Worm (Caenorhabditis elegans) whole organism, late embryonic: ENCODE data around the gene dct-14.

ENCODE experiments used
- C38D4.7 ChIP-seq: fragments of 200-800 bp; sonication (Bioruptor generic); optimal IDR thresholded peaks from 2 replicates; lab custom pipeline; 2018; ENCODE audit warnings: mild to moderate bottlenecking, missing genetic modification characterization, moderate library complexity, missing compliant biosample characterization
- K02D7.2 ChIP-seq: sonication (generic microtip); optimal IDR thresholded peaks from 2 replicates; lab custom pipeline; 2017; ENCODE audit warnings: mild to moderate bottlenecking, missing genetic modification characterization, missing compliant biosample characterization
- ceh-19 ChIP-seq: fragments of 200-800 bp; sonication (Bioruptor generic); optimal IDR thresholded peaks from 2 replicates; lab custom pipeline; 2018; ENCODE audit warnings: mild to moderate bottlenecking, missing genetic modification characterization, missing compliant biosample characterization
- ceh-2 ChIP-seq: sonication (generic microtip); optimal IDR thresholded peaks from 2 replicates; lab custom pipeline; 2016; ENCODE audit warnings: missing genotype, missing genetic modification characterization, missing compliant biosample characterization
- ceh-22 ChIP-seq: sonication (generic microtip); optimal IDR thresholded peaks from 2 replicates; lab custom pipeline; 2017; ENCODE audit warnings: missing biosample characterization, missing genetic modification characterization
- ceh-24 ChIP-seq: sonication (generic microtip); optimal IDR thresholded peaks from 2 replicates; lab custom pipeline; 2016; ENCODE audit warnings: mild to moderate bottlenecking, missing genetic modification characterization, missing compliant biosample characterization
- ceh-34 ChIP-seq: sonication (generic microtip); optimal IDR thresholded peaks from 2 replicates; lab custom pipeline; 2016; ENCODE audit warnings: mild to moderate bottlenecking, missing genetic modification characterization, missing compliant biosample characterization
- ceh-45 ChIP-seq: fragments of 200-800 bp; sonication (Bioruptor generic); IDR thresholded peaks from 2 replicates; pipeline ENCODE4 v1.3.6; 2022; ENCODE audit warnings: missing genetic modification reagents, missing genetic modification characterization, missing compliant biosample characterization
- ceh-6 ChIP-seq: fragments of 200-800 bp; sonication (Bioruptor generic); optimal IDR thresholded peaks from 2 replicates; lab custom pipeline; 2018; ENCODE audit warnings: mild to moderate bottlenecking, missing genetic modification characterization, missing compliant biosample characterization
- ceh-9 ChIP-seq: sonication (generic microtip); optimal IDR thresholded peaks from 2 replicates; lab custom pipeline; 2016; ENCODE audit warnings: mild to moderate bottlenecking, missing genetic modification characterization, inconsistent platforms, missing compliant biosample characterization
- dmd-4 ChIP-seq: sonication (generic microtip); optimal IDR thresholded peaks from 2 replicates; lab custom pipeline; 2016; ENCODE audit warnings: borderline replicate concordance, missing genetic modification characterization, missing compliant biosample characterization
- elt-2 ChIP-seq: sonication (generic microtip); optimal IDR thresholded peaks from 2 replicates; lab custom pipeline; 2016; ENCODE audit warnings: missing genetic modification reagents, missing genetic modification characterization, missing compliant biosample characterization
- eyg-1 ChIP-seq: sonication (generic microtip); optimal IDR thresholded peaks from 2 replicates; lab custom pipeline; 2016; ENCODE audit warnings: missing genotype, missing genetic modification characterization, missing compliant biosample characterization
- fax-1 ChIP-seq: sonication (generic microtip); optimal IDR thresholded peaks from 2 replicates; lab custom pipeline; 2016; ENCODE audit warnings: missing genotype, missing genetic modification characterization, missing compliant biosample characterization
- gmeb-2 ChIP-seq: sonication (generic microtip); optimal IDR thresholded peaks from 2 replicates; lab custom pipeline; 2016; ENCODE audit warnings: missing genetic modification characterization, inconsistent platforms, missing compliant biosample characterization
- hlh-13 ChIP-seq: fragments of 200-800 bp; sonication (Bioruptor generic); optimal IDR thresholded peaks from 2 replicates; lab custom pipeline; 2018; ENCODE audit warnings: mild to moderate bottlenecking, missing genetic modification characterization, missing compliant biosample characterization
- hlh-30 ChIP-seq: sonication (generic microtip); optimal IDR thresholded peaks from 2 replicates; lab custom pipeline; 2017; ENCODE audit warnings: antibody characterized with exemption, missing genetic modification characterization, missing compliant biosample characterization; ENCODE audit not compliant: insufficient read depth
- hlh-6 ChIP-seq: sonication (generic microtip); optimal IDR thresholded peaks from 2 replicates; lab custom pipeline; 2016; ENCODE audit warnings: missing genotype, missing genetic modification characterization, missing compliant biosample characterization
- hlh-8 ChIP-seq: sonication (generic microtip); optimal IDR thresholded peaks from 2 replicates; lab custom pipeline; 2016; ENCODE audit warnings: missing genotype, missing genetic modification characterization, missing compliant biosample characterization
- lin-11 ChIP-seq: fragments of 200-800 bp; sonication (Bioruptor generic); optimal IDR thresholded peaks from 2 replicates; lab custom pipeline; 2018; ENCODE audit warnings: mild to moderate bottlenecking, missing genetic modification characterization, missing compliant biosample characterization
- madf-2 ChIP-seq: sonication (generic microtip); optimal IDR thresholded peaks from 2 replicates; lab custom pipeline; 2017; ENCODE audit warnings: missing genetic modification characterization, missing compliant biosample characterization
- nfya-1 ChIP-seq: sonication (generic microtip); optimal IDR thresholded peaks from 2 replicates; lab custom pipeline; 2017; ENCODE audit warnings: missing genetic modification characterization, mild to moderate bottlenecking, missing compliant biosample characterization, antibody characterized with exemption, moderate library complexity
- nhr-11 ChIP-seq: fragments of 150-350 bp; optimal IDR thresholded peaks from 2 replicates; lab custom pipeline; 2014; ENCODE audit warnings: missing biosample characterization, missing genetic modification characterization
- nhr-232 ChIP-seq: sonication (generic microtip); optimal IDR thresholded peaks from 2 replicates; lab custom pipeline; 2016; ENCODE audit warnings: missing genetic modification characterization, missing compliant biosample characterization
- npax-4 ChIP-seq: sonication (generic microtip); optimal IDR thresholded peaks from 2 replicates; lab custom pipeline; 2016; ENCODE audit warnings: missing genetic modification characterization, missing compliant biosample characterization
- odd-2 ChIP-seq: sonication (generic microtip); optimal IDR thresholded peaks from 2 replicates; lab custom pipeline; 2017; ENCODE audit warnings: antibody characterized with exemption, mild to moderate bottlenecking, missing genetic modification characterization, missing compliant biosample characterization
- pag-3 ChIP-seq: sonication (generic microtip); optimal IDR thresholded peaks from 2 replicates; lab custom pipeline; 2016; ENCODE audit warnings: missing compliant biosample characterization, missing genetic modification characterization, borderline replicate concordance
- pat-9 ChIP-seq: fragments of 200-800 bp; sonication (Bioruptor generic); optimal IDR thresholded peaks from 2 replicates; lab custom pipeline; 2018; ENCODE audit warnings: mild to moderate bottlenecking, missing genetic modification characterization, moderate library complexity, missing compliant biosample characterization
- pha-2 ChIP-seq: sonication (generic microtip); optimal IDR thresholded peaks from 2 replicates; lab custom pipeline; 2017; ENCODE audit warnings: mild to moderate bottlenecking, missing genetic modification characterization, missing compliant biosample characterization
- pha-4 ChIP-seq: fragments of 150-350 bp; optimal IDR thresholded peaks from 2 replicates; lab custom pipeline; 2018; ENCODE audit warnings: missing biosample characterization, missing genetic modification reagents, missing genetic modification characterization
- pros-1 ChIP-seq: fragments of 150-350 bp; optimal IDR thresholded peaks from 2 replicates; lab custom pipeline; 2014; ENCODE audit warnings: missing biosample characterization, missing genetic modification reagents, missing genetic modification characterization
- ref-2 ChIP-seq: sonication (generic microtip); optimal IDR thresholded peaks from 2 replicates; lab custom pipeline; 2016; ENCODE audit warnings: missing genetic modification characterization, missing compliant biosample characterization
- sox-4 ChIP-seq: sonication (generic microtip); optimal IDR thresholded peaks from 2 replicates; lab custom pipeline; 2017; ENCODE audit warnings: mild to moderate bottlenecking, missing genetic modification characterization, inconsistent platforms, missing compliant biosample characterization
- syd-9 ChIP-seq: sonication (generic microtip); optimal IDR thresholded peaks from 2 replicates; lab custom pipeline; 2016; ENCODE audit warnings: mild to moderate bottlenecking, missing genetic modification characterization, moderate library complexity, missing compliant biosample characterization
- ttx-3 ChIP-seq: sonication (generic microtip); optimal IDR thresholded peaks from 2 replicates; lab custom pipeline; 2016; ENCODE audit warnings: missing genetic modification reagents, missing genetic modification characterization, missing compliant biosample characterization
- unc-3 ChIP-seq, 2 experiments: fragments of 200-800 bp in 1 of 2; sonication (Bioruptor generic) in 1 of 2; sonication (generic microtip) in 1 of 2; conservative IDR thresholded peaks in 1 of 2; optimal IDR thresholded peaks in 1 of 2; 2 replicates each; pipeline versions ENCODE4 v1.3.6 to Lab custom; 2016 to 2022; ENCODE audit warnings: missing compliant biosample characterization in 2 of 2, missing genetic modification characterization in 2 of 2, missing genetic modification reagents in 1 of 2
- unc-42 ChIP-seq: sonication (generic microtip); optimal IDR thresholded peaks from 2 replicates; lab custom pipeline; 2016; ENCODE audit warnings: missing genotype, missing genetic modification characterization, missing compliant biosample characterization
- unc-55 ChIP-seq: sonication (generic microtip); optimal IDR thresholded peaks from 2 replicates; lab custom pipeline; 2017; ENCODE audit warnings: missing biosample characterization, missing genetic modification reagents, missing genetic modification characterization

Gene dct-14

DNA sequence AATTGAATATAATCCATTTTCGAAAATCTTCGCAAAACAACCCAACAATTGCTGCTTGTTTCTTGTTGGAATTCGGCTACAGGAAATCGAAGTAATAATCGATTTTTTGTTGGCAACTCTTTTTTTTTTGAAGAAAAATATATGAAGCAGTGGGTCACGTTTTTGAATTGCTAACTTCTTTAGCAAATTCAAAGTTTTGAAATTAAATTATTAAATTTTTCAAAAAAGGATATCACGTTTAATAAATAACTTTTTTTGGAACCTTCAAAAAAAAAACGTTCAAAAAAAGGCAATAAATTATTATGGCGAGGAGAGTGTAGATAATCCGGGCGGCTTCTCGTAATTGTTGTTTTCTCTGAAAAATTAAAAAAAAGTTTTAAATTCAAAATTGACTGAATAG, 35.9 kb upstream of the dct-14 start, which contains the start of gene Y38H6C.15:
TSS of gene Y38H6C.15 (minus strand) at position 101 of the 400 bp plus-strand sequence.
- TF ChIP-seq npax-4 (tag; lab: Kevin White, UChicago) (no peak), pat-9 (tag; lab: Kevin White, UChicago) (no peak), ceh-24 (no peak), ttx-3 (tag; lab: Kevin White, UChicago) (no peak), ceh-34 (tag; lab: Kevin White, UChicago) (no peak), ceh-6 (no peak), unc-55 (GFP tag; lab: Kevin White, UChicago) (no peak), eyg-1 (tag; lab: Kevin White, UChicago) (no peak), madf-2 (tag; lab: Kevin White, UChicago) (no peak), hlh-13 (no peak), hlh-8 (no peak)

DNA sequence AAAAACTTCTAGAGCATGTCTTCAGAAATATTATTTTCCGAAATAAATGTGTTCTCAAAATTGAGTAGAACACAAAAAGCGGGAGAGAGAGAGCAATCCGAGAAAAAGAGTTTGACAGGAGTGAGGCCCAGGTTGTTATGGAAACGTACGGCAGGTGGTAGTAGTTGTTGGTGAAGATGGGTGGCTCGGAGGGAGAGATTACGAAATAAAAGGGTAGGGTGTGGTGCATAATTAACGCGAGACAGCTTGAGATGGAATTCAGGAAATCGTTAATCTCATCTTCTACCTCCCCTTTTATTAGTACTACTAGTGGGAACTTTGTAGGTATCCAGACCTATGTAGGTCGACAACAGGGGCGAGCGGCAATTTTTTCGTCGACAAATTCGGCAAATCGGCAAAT, 33.8 kb upstream of the dct-14 start, which contains the start of gene famh-161:
TSS of gene famh-161 (minus strand) at position 101 of the 400 bp plus-strand sequence.
- TF ChIP-seq nhr-232: no peak
- no peak for TF ChIP-seq pat-9 (tag; lab: Kevin White, UChicago)
- no peak for TF ChIP-seq ceh-22 (tag; lab: Kevin White, UChicago)
- no peak for TF ChIP-seq hlh-6 (tag; lab: Kevin White, UChicago)
- no peak for TF ChIP-seq ceh-34 (tag; lab: Kevin White, UChicago)
- TF ChIP-seq ceh-19 (GFP tag; lab: Kevin White, UChicago): no peak
- TF ChIP-seq ceh-24: no peak
- TF ChIP-seq sox-4 (tag; lab: Kevin White, UChicago): no peak
- no peak for TF ChIP-seq gmeb-2 (tag; lab: Kevin White, UChicago)
- no peak for TF ChIP-seq pros-1 (tag; lab: Kevin White, UChicago)
- no peak for TF ChIP-seq hlh-30 (tag; lab: Kevin White, UChicago)
- TF ChIP-seq nhr-11 (tag; lab: Kevin White, UChicago): no peak
- TF ChIP-seq pag-3 (tag; lab: Kevin White, UChicago): no peak
- TF ChIP-seq unc-3 (GFP tag; conservative IDR thresholded peaks at IDR 0.05; lab: Robert Waterston, UW): no peak
- no peak for TF ChIP-seq unc-3 (tag; optimal IDR thresholded peaks at IDR 0.05; lab: Kevin White, UChicago)
- no peak for TF ChIP-seq pha-2

DNA sequence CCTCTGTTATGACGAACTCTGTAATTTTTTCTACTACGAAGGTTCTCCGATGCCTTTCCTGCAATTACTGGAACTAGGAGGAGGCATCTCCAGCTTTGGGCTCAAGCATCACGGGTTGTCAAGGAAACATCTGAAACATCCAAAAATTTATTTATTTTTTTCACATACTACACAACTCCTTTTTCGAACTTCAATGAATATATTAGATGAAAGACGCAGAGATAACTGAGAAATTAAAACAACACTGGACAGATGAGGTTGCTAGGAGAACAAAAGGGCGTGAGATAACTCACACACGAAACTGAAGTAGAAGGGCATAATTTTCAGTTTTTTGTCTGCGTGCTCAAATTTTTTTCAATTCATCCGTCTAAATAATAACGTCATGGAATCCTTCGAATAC, 27.2 kb upstream of the dct-14 start, which contains the start of gene Y38H6C.13:
TSS of gene Y38H6C.13 (plus strand) at position 301 of the 400 bp plus-strand sequence.
- TF ChIP-seq pha-2 (no peak), K02D7.2 (no peak), dmd-4 (tag; lab: Kevin White, UChicago) (no peak), ref-2 (tag; lab: Kevin White, UChicago) (no peak), C38D4.7 (no peak), fax-1 (no peak), nfya-1 (tag; lab: Kevin White, UChicago) (no peak), syd-9 (tag; lab: Kevin White, UChicago) (no peak), ceh-2 (no peak), ceh-45 (GFP tag; lab: Robert Waterston, UW) (no peak), gmeb-2 (tag; lab: Kevin White, UChicago) (no peak), pros-1 (tag; lab: Kevin White, UChicago) (no peak), hlh-8 (no peak), ceh-9 (tag; lab: Kevin White, UChicago) (no peak), unc-42 (tag; lab: Kevin White, UChicago) (no peak), lin-11 (tag; lab: Kevin White, UChicago) (no peak), pha-4 (no peak), npax-4 (tag; lab: Kevin White, UChicago) (no peak), elt-2 (tag; lab: Kevin White, UChicago) (no peak), odd-2 (tag; lab: Kevin White, UChicago) (no peak)
